Worm (Caenorhabditis elegans) whole organism, mixed stage, embryonic: Measurements from ENCODE around the gene pqn-10.

Experiments used
- M03D4.4 ChIP-seq: sonication (generic microtip); optimal IDR thresholded peaks from 2 replicates; lab custom pipeline; 2017; ENCODE audit warnings: mild to moderate bottlenecking, missing genetic modification characterization, missing compliant biosample characterization
- bed-3 ChIP-seq: fragments of 200-800 bp; sonication (Bioruptor generic); optimal IDR thresholded peaks from 3 replicates; lab custom pipeline; 2018; ENCODE audit warnings: mild to moderate bottlenecking, missing genetic modification characterization, moderate library complexity, missing compliant biosample characterization
- blmp-1 ChIP-seq: fragments of 150-350 bp; optimal IDR thresholded peaks from 2 replicates; lab custom pipeline; 2014; ENCODE audit warnings: missing biosample characterization, missing genetic modification characterization
- ceh-43 ChIP-seq: fragments of 200-800 bp; sonication (Bioruptor generic); optimal IDR thresholded peaks from 2 replicates; lab custom pipeline; 2018; ENCODE audit warnings: mild to moderate bottlenecking, missing genetic modification characterization, moderate library complexity, missing compliant biosample characterization
- ceh-83 ChIP-seq: fragments of 200-800 bp; sonication (Bioruptor generic); optimal IDR thresholded peaks from 2 replicates; lab custom pipeline; 2018; ENCODE audit warnings: mild to moderate bottlenecking, missing genetic modification characterization, missing compliant biosample characterization
- ces-1 ChIP-seq: fragments of 150-350 bp; optimal IDR thresholded peaks from 2 replicates; lab custom pipeline; 2014; ENCODE audit warnings: missing biosample characterization, missing genetic modification reagents, missing genetic modification characterization
- cnd-1 ChIP-seq: fragments of 200-800 bp; sonication (Bioruptor generic); optimal IDR thresholded peaks from 2 replicates; lab custom pipeline; 2018; ENCODE audit warnings: mild to moderate bottlenecking, missing genetic modification characterization, missing compliant biosample characterization
- drap-1 ChIP-seq: fragments of 200-800 bp; sonication (Bioruptor generic); optimal IDR thresholded peaks from 3 replicates; lab custom pipeline; 2018; ENCODE audit warnings: mild to moderate bottlenecking, missing genetic modification characterization, missing compliant biosample characterization
- elt-1 ChIP-seq: sonication (generic microtip); optimal IDR thresholded peaks from 2 replicates; lab custom pipeline; 2017; ENCODE audit warnings: missing genetic modification characterization, mild to moderate bottlenecking, missing compliant biosample characterization, antibody characterized with exemption, moderate library complexity, borderline replicate concordance; ENCODE audit not compliant: insufficient read depth
- elt-3 ChIP-seq: fragments of 150-350 bp; optimal IDR thresholded peaks from 2 replicates; lab custom pipeline; 2014; ENCODE audit warnings: missing biosample characterization, missing genetic modification characterization
- flh-1 ChIP-seq: fragments of 200-800 bp; sonication (Bioruptor generic); optimal IDR thresholded peaks from 2 replicates; lab custom pipeline; 2018; ENCODE audit warnings: mild to moderate bottlenecking, missing genetic modification characterization, moderate library complexity, missing compliant biosample characterization
- ham-2 ChIP-seq: fragments of 200-800 bp; sonication (Bioruptor generic); optimal IDR thresholded peaks from 2 replicates; lab custom pipeline; 2018; ENCODE audit warnings: mild to moderate bottlenecking, missing genetic modification characterization, missing compliant biosample characterization
- hlh-1 ChIP-seq: fragments of 150-350 bp; optimal IDR thresholded peaks from 2 replicates; lab custom pipeline; 2014; ENCODE audit warnings: missing biosample characterization, missing genetic modification reagents, missing genetic modification characterization
- lin-13 ChIP-seq: fragments of 150-350 bp; optimal IDR thresholded peaks from 2 replicates; lab custom pipeline; 2014; ENCODE audit warnings: missing biosample characterization, missing genetic modification characterization
- lin-32 ChIP-seq: fragments of 200-800 bp; sonication (Bioruptor generic); optimal IDR thresholded peaks from 2 replicates; lab custom pipeline; 2018; ENCODE audit warnings: mild to moderate bottlenecking, missing genetic modification characterization, missing compliant biosample characterization
- lsy-2 ChIP-seq: fragments of 150-350 bp; optimal IDR thresholded peaks from 2 replicates; lab custom pipeline; 2014; ENCODE audit warnings: missing biosample characterization, missing genetic modification characterization
- mab-5 ChIP-seq: fragments of 150-350 bp; optimal IDR thresholded peaks from 2 replicates; lab custom pipeline; 2014; ENCODE audit warnings: missing biosample characterization, missing genetic modification characterization
- mep-1 ChIP-seq: fragments of 150-350 bp; optimal IDR thresholded peaks from 2 replicates; lab custom pipeline; 2017; ENCODE audit warnings: missing biosample characterization, missing genetic modification reagents, missing genetic modification characterization, inconsistent platforms
- mls-2 ChIP-seq: sonication (generic microtip); optimal IDR thresholded peaks from 2 replicates; lab custom pipeline; 2016; ENCODE audit warnings: mild to moderate bottlenecking, missing genetic modification characterization, moderate library complexity, missing compliant biosample characterization
- nhr-2 ChIP-seq: fragments of 150-350 bp; optimal IDR thresholded peaks from 2 replicates; lab custom pipeline; 2014; ENCODE audit warnings: missing biosample characterization, missing genetic modification characterization
- nhr-28 ChIP-seq: fragments of 150-350 bp; optimal IDR thresholded peaks from 2 replicates; lab custom pipeline; 2014; ENCODE audit warnings: missing biosample characterization, missing genetic modification characterization
- nhr-76 ChIP-seq: sonication (generic microtip); optimal IDR thresholded peaks from 2 replicates; lab custom pipeline; 2017; ENCODE audit warnings: missing biosample characterization, missing genetic modification characterization
- sem-2 ChIP-seq: fragments of 200-800 bp; sonication (Bioruptor generic); optimal IDR thresholded peaks from 2 replicates; lab custom pipeline; 2018; ENCODE audit warnings: mild to moderate bottlenecking, missing genetic modification characterization, missing compliant biosample characterization
- snpc-4 ChIP-seq: fragments of 150-350 bp; optimal IDR thresholded peaks from 2 replicates; lab custom pipeline; 2014; ENCODE audit warnings: missing biosample characterization, missing genetic modification characterization
- sptf-1 ChIP-seq: sonication (generic microtip); optimal IDR thresholded peaks from 2 replicates; lab custom pipeline; 2017; ENCODE audit warnings: mild to moderate bottlenecking, missing genetic modification characterization, moderate library complexity, missing compliant biosample characterization
- tbx-8 ChIP-seq: fragments of 200-800 bp; sonication (Bioruptor generic); optimal IDR thresholded peaks from 2 replicates; lab custom pipeline; 2018; ENCODE audit warnings: mild to moderate bottlenecking, missing genetic modification characterization, moderate library complexity, missing compliant biosample characterization
- unc-120 ChIP-seq: sonication (generic microtip); optimal IDR thresholded peaks from 2 replicates; lab custom pipeline; 2017; ENCODE audit warnings: missing genetic modification characterization, missing compliant biosample characterization; ENCODE audit not compliant: poor library complexity, severe bottlenecking
- unc-62 ChIP-seq: fragments of 150-350 bp; optimal IDR thresholded peaks from 2 replicates; lab custom pipeline; 2014; ENCODE audit warnings: missing biosample characterization, missing genetic modification reagents, missing genetic modification characterization
- zip-8 ChIP-seq: fragments of 150-350 bp; optimal IDR thresholded peaks from 2 replicates; lab custom pipeline; 2014; ENCODE audit warnings: missing biosample characterization, missing genetic modification characterization

pqn-10 gene

DNA sequence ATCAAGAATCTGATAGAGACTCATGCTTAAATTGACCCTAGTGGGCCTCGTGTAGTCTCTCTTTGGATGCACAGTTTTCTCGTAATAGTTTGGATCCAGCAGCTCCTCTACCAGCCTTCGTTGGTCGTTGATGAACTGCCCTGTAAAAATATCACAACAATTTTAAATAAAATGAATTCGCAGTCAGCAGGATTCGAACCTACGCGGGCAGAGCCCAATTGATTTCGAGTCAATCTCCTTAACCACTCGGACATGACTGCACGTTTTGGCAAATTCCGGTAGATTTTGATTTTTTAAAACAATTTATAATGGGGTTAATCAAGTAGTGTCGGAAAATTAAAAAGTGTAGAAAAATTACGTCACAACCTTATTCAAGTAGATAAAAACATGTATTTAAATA lies 14.2 kb upstream of the pqn-10 start:
- TF ChIP-seq zip-8 (tag; lab: Kevin White, UChicago): peak; percentile 78
- TF ChIP-seq, all 35 proteins: peak for 1; not testable (repeated sequence) for 34

DNA sequence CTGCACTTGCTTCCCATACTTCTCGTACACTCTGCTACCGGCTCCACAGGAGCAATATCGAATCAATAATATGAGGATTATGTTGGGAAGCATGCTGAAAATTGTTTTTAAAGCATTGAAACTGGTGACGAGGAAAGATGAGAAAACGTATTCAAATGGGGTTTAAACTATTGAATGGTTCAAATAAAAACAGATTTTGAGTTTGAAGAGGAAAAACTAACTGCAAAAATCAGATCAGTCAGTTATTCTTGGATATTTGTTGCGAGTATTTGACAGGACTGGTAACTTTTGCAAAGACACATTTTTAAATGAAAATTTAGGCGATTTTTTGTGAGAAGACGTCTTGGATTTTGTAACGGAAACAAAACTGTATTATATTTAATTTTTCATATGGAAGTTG lies 13.3 kb upstream of the pqn-10 start, which contains the start of gene acr-5:
TSS of gene acr-5 (minus strand) at position 101 of the 400 bp plus-strand sequence.
- TF ChIP-seq unc-120 (tag; lab: Kevin White, UChicago): no peak
- TF ChIP-seq ceh-43: no peak
- TF ChIP-seq bed-3: no peak
- no peak for TF ChIP-seq flh-1 (GFP tag; lab: Kevin White, UChicago)
- no peak for TF ChIP-seq hlh-1 (tag; lab: Kevin White, UChicago)
- TF ChIP-seq mep-1 (tag; lab: Kevin White, UChicago): no peak
- no peak for TF ChIP-seq unc-62 (GFP tag; lab: Kevin White, UChicago)
- TF ChIP-seq tbx-8 (GFP tag; lab: Kevin White, UChicago): no peak
- TF ChIP-seq drap-1 (GFP tag; lab: Kevin White, UChicago): no peak

DNA sequence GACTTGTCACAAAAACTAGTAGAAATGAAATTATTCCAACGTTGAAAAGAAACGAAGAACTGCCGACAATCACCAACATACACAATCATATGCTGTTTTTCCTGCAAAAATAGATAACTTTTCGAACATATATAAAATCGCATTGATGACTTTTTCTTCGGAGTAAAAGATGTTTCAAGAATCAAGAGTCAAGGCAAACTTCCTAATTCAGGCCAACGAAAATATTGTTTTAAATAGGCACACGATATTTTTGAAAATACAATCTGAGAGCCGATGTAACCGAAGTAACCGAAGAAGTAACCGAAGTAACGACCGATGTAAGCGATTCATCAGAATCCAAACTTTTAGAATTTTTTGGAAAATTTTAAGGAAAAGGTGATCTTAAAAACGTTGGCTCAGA lies 8.1 kb upstream of the pqn-10 start, which contains the start of gene C09E7.10:
TSS of gene C09E7.10 (minus strand) at position 101 of the 400 bp plus-strand sequence.
- TF ChIP-seq lin-32 (GFP tag; lab: Kevin White, UChicago) (no peak), mep-1 (tag; lab: Kevin White, UChicago) (no peak), lin-13 (tag; lab: Kevin White, UChicago) (no peak), elt-1 (tag; lab: Kevin White, UChicago) (no peak), sptf-1 (tag; lab: Kevin White, UChicago) (no peak), ham-2 (GFP tag; lab: Kevin White, UChicago) (no peak), ceh-43 (no peak), cnd-1 (tag; lab: Kevin White, UChicago) (no peak), lsy-2 (no peak), sem-2 (GFP tag; lab: Kevin White, UChicago) (no peak), blmp-1 (tag; lab: Kevin White, UChicago) (no peak), nhr-28 (tag; lab: Kevin White, UChicago) (no peak), nhr-2 (tag; lab: Kevin White, UChicago) (no peak), flh-1 (GFP tag; lab: Kevin White, UChicago) (no peak), drap-1 (GFP tag; lab: Kevin White, UChicago) (no peak), mls-2 (tag; lab: Kevin White, UChicago) (no peak)

DNA sequence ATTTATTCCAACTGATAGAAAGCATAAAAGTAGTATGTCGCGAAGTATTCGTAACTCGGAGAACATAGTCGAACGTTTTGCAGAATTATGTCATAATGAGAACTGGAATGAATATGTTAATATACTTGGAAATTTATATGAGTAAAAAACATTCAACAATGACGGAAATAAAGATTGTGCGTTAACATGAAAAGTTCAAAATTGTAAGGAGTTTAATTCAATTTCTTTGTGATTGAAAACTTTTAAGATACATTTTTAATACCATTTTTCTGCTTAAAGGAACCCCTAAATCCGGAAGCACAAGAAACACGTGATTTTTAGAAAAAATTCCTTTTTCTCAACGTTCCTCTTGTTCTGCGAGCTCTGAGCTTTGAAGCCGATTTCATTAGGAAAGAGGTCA lies 2.4 kb upstream of the pqn-10 start, which contains the start of gene oig-1:
TSS of gene oig-1 (minus strand) at position 101 of the 400 bp plus-strand sequence.
- no peak for TF ChIP-seq mls-2 (tag; lab: Kevin White, UChicago)
- no peak for TF ChIP-seq tbx-8 (GFP tag; lab: Kevin White, UChicago)
- TF ChIP-seq nhr-2 (tag; lab: Kevin White, UChicago): no peak
- no peak for TF ChIP-seq M03D4.4 (tag; lab: Kevin White, UChicago)

DNA sequence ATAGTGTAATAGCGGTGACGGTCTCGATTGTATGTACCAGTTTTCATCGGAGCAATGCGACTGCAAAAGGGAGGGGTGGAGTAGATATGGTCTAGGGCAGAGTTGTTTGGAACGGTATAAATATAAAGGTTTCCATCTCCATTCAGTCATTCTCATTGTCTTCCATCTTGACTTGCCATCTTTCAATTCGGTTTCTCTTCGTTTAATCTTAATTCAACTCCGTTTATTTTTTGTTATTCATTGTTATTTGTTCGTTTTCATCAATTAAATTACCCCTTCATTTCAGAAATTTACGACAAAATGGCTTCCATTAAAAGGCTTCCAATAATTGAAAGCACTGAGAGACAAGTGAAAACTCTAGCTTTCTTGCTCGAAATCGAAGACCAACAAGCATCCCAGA lies 3.1 kb downstream of the pqn-10 start, which contains the start of gene C09E7.11:
TSS of gene C09E7.11 (plus strand) at position 301 of the 400 bp plus-strand sequence.
- no peak for TF ChIP-seq mls-2 (tag; lab: Kevin White, UChicago)
- TF ChIP-seq snpc-4 (tag; lab: Kevin White, UChicago): no peak
- TF ChIP-seq ces-1: no peak
- TF ChIP-seq ham-2 (GFP tag; lab: Kevin White, UChicago): no peak
- TF ChIP-seq flh-1 (GFP tag; lab: Kevin White, UChicago): no peak
- no peak for TF ChIP-seq ceh-83 (GFP tag; lab: Kevin White, UChicago)
- no peak for TF ChIP-seq mab-5 (tag; lab: Kevin White, UChicago)
- TF ChIP-seq cnd-1 (tag; lab: Kevin White, UChicago): no peak
- no peak for TF ChIP-seq elt-3 (tag; lab: Kevin White, UChicago)
- no peak for TF ChIP-seq sem-2 (GFP tag; lab: Kevin White, UChicago)
- TF ChIP-seq nhr-76 (tag; lab: Kevin White, UChicago): no peak

DNA sequence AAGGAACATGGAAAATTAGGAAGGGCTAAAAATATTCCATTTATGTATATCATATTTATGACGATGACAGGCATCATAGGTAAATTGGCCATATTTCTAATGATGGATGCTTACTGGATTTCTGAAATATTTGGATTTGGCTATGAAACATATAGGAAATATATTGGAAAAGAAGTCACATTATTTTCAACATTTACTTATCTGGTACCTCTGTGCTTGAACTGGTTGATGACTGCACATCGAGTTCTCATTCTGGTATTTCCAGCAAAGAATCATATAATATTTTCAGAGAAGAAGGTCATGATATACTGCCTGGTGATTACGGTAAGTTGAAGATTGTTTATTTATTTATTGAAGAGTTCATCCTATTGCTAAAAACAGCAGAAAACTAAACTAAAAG lies 4.6 kb downstream of the pqn-10 start, which contains the start of gene srxa-5:
TSS of gene srxa-5 (plus strand) at position 301 of the 400 bp plus-strand sequence.
- no peak for TF ChIP-seq lin-32 (GFP tag; lab: Kevin White, UChicago)
- no peak for TF ChIP-seq flh-1 (GFP tag; lab: Kevin White, UChicago)
- no peak for TF ChIP-seq unc-62 (GFP tag; lab: Kevin White, UChicago)
- TF ChIP-seq hlh-1 (tag; lab: Kevin White, UChicago): no peak
- TF ChIP-seq snpc-4 (tag; lab: Kevin White, UChicago): no peak
- TF ChIP-seq, all 35 proteins: peak for 0
